Worm (Caenorhabditis elegans) whole organism, L2 larva: ENCODE data around the gene hex-3.

ENCODE experiments used
- ZK546.5 ChIP-seq: sonication (generic microtip); optimal IDR thresholded peaks from 2 replicates; lab custom pipeline; 2017; ENCODE audit warnings: missing biosample characterization, missing genetic modification characterization
- ceh-82 ChIP-seq: fragments of 150-350 bp; optimal IDR thresholded peaks from 2 replicates; lab custom pipeline; 2014; ENCODE audit warnings: missing biosample characterization, missing genetic modification characterization
- dmd-4 ChIP-seq: sonication (generic microtip); optimal IDR thresholded peaks from 2 replicates; lab custom pipeline; 2017; ENCODE audit warnings: missing biosample characterization, missing genetic modification characterization
- egl-27 ChIP-seq: sonication (generic microtip); optimal IDR thresholded peaks from 3 replicates; lab custom pipeline; 2017; ENCODE audit warnings: missing biosample characterization, missing genetic modification reagents, missing genetic modification characterization
- lin-13 ChIP-seq: fragments of 150-350 bp; optimal IDR thresholded peaks from 2 replicates; lab custom pipeline; 2014; ENCODE audit warnings: missing biosample characterization, missing genetic modification reagents, missing genetic modification characterization
- nhr-10 ChIP-seq: sonication (generic microtip); optimal IDR thresholded peaks from 2 replicates; lab custom pipeline; 2017; ENCODE audit warnings: missing biosample characterization, missing genetic modification characterization
- nhr-12 ChIP-seq: fragments of 150-350 bp; optimal IDR thresholded peaks from 2 replicates; lab custom pipeline; 2014; ENCODE audit warnings: missing biosample characterization, missing genetic modification characterization
- nhr-237 ChIP-seq: fragments of 150-350 bp; optimal IDR thresholded peaks from 2 replicates; lab custom pipeline; 2014; ENCODE audit warnings: missing biosample characterization, missing genetic modification characterization
- nhr-25 ChIP-seq: fragments of 150-350 bp; sonication (generic microtip); optimal IDR thresholded peaks from 3 replicates; lab custom pipeline; 2014; ENCODE audit warnings: missing biosample characterization, missing genetic modification characterization
- sem-4 ChIP-seq: fragments of 150-350 bp; optimal IDR thresholded peaks from 2 replicates; lab custom pipeline; 2014; ENCODE audit warnings: missing biosample characterization, missing genetic modification reagents, missing genetic modification characterization
- sma-9 ChIP-seq, 2 experiments: fragments of 150-350 bp in 1 of 2; sonication (generic microtip) in 1 of 2; optimal IDR thresholded peaks; 2 replicates each; lab custom pipeline; 2014 to 2016; ENCODE audit warnings: missing genetic modification characterization in 2 of 2, mild to moderate bottlenecking in 1 of 2, missing biosample characterization in 1 of 2, missing compliant biosample characterization in 1 of 2, missing genetic modification reagents in 1 of 2, moderate library complexity in 1 of 2
- snpc-4 ChIP-seq: fragments of 150-350 bp; optimal IDR thresholded peaks from 2 replicates; lab custom pipeline; 2014; ENCODE audit warnings: missing biosample characterization, missing genetic modification characterization
- unc-39 ChIP-seq: fragments of 150-350 bp; optimal IDR thresholded peaks from 2 replicates; lab custom pipeline; 2014; ENCODE audit warnings: missing biosample characterization, missing genetic modification characterization
- zag-1 ChIP-seq: fragments of 150-350 bp; optimal IDR thresholded peaks from 2 replicates; lab custom pipeline; 2014; ENCODE audit warnings: missing biosample characterization, missing genetic modification characterization

DNA sequence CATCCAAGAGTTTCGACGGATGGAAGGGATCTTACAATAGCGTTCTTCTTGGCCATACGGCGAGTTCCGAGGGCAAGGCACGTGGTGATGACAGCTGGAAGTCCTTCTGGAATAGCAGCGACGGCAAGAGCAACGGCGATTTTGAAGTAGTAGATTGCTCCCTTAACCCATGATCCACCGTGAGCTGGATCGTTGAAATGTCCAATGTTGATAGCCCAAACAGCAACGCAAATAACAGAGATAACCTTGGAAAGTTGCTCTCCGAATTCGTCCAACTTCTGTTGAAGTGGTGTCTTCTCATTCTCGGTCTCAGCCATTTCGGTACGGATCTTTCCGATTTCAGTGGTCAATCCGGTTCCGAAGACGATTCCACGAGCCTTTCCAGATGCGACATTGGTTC lies 33.8 kb upstream of the hex-3 start:
- TF ChIP-seq sem-4 (tag; lab: Kevin White, UChicago): no peak
- no peak for TF ChIP-seq ceh-82 (tag; lab: Kevin White, UChicago)
- TF ChIP-seq zag-1 (tag; lab: Kevin White, UChicago): no peak
- TF ChIP-seq snpc-4 (tag; lab: Kevin White, UChicago): no peak
- no peak for TF ChIP-seq unc-39 (tag; lab: Kevin White, UChicago)
- TF ChIP-seq nhr-25 (tag; lab: Kevin White, UChicago): no peak
- TF ChIP-seq ZK546.5: no peak
- TF ChIP-seq egl-27 (tag; lab: Kevin White, UChicago): no peak
- TF ChIP-seq nhr-237 (tag; lab: Kevin White, UChicago): no peak
- no peak for TF ChIP-seq nhr-12 (tag; lab: Kevin White, UChicago)
- no peak for TF ChIP-seq dmd-4 (tag; lab: Kevin White, UChicago)
- TF ChIP-seq lin-13 (GFP tag; lab: Kevin White, UChicago): no peak
- no peak for TF ChIP-seq nhr-10 (tag; lab: Kevin White, UChicago)
- no peak for TF ChIP-seq sma-9 (GFP tag; optimal IDR thresholded peaks at IDR 0.05; lab: Kevin White, UChicago)
- no peak for TF ChIP-seq sma-9 (tag; optimal IDR thresholded peaks at IDR 0.05; lab: Kevin White, UChicago)
